Fruit fly (Drosophila melanogaster) whole organism, pupa: Measurements from ENCODE around the gene Mks1.
A peak's percentile ranks its signal among the peaks of the same experiment; 100 is the strongest.

Experiments
- CG10348 ChIP-seq: fragments of 200-800 bp; sonication (Bioruptor generic); IDR thresholded peaks from 2 replicates; pipeline ENCODE4 v1.3.6; 2022; ENCODE audit warnings: missing biosample characterization, missing genetic modification characterization
- CG12605 ChIP-seq: fragments of 200-800 bp; sonication (Bioruptor generic); IDR thresholded peaks from 2 replicates; pipeline ENCODE4 v1.3.6; 2022; ENCODE audit warnings: missing biosample characterization, missing genetic modification characterization
- CG13204 ChIP-seq: fragments of 200-800 bp; sonication (Bioruptor generic); optimal IDR thresholded peaks from 2 replicates; lab custom pipeline; 2018; ENCODE audit warnings: missing biosample characterization, mild to moderate bottlenecking, missing genetic modification characterization, moderate library complexity
- CG14655 ChIP-seq: fragments of 200-800 bp; sonication (Bioruptor generic); optimal IDR thresholded peaks from 3 replicates; lab custom pipeline; 2017; ENCODE audit warnings: mild to moderate bottlenecking, missing biosample characterization, missing genetic modification reagents, missing genetic modification characterization
- CG15710 ChIP-seq: fragments of 200-800 bp; sonication (Bioruptor generic); optimal IDR thresholded peaks from 2 replicates; lab custom pipeline; 2018; ENCODE audit warnings: missing biosample characterization, mild to moderate bottlenecking, missing genetic modification characterization, moderate library complexity
- CG17806 ChIP-seq: fragments of 200-800 bp; sonication (Bioruptor generic); optimal IDR thresholded peaks from 2 replicates; lab custom pipeline; 2018; ENCODE audit warnings: missing biosample characterization, mild to moderate bottlenecking, missing genetic modification characterization, moderate library complexity
- CG32121 ChIP-seq: fragments of 200-800 bp; sonication (Bioruptor generic); IDR thresholded peaks from 2 replicates; pipeline ENCODE4 v1.3.6; 2022; ENCODE audit warnings: missing biosample characterization, missing genetic modification characterization
- CG34367 ChIP-seq: fragments of 200-800 bp; sonication (Bioruptor generic); optimal IDR thresholded peaks from 2 replicates; lab custom pipeline; 2018; ENCODE audit warnings: missing biosample characterization, mild to moderate bottlenecking, missing genetic modification characterization
- CG4496 ChIP-seq: fragments of 200-800 bp; sonication (Bioruptor generic); IDR thresholded peaks from 3 replicates; pipeline ENCODE4 v1.3.6; 2022; ENCODE audit warnings: missing biosample characterization, missing genetic modification characterization
- CG8159 ChIP-seq: fragments of 200-800 bp; sonication (Bioruptor generic); optimal IDR thresholded peaks from 3 replicates; lab custom pipeline; 2018; ENCODE audit warnings: missing biosample characterization, mild to moderate bottlenecking, missing genetic modification characterization, moderate library complexity
- CG8301 ChIP-seq: fragments of 200-800 bp; sonication (Bioruptor generic); optimal IDR thresholded peaks from 2 replicates; lab custom pipeline; 2018; ENCODE audit warnings: missing biosample characterization, mild to moderate bottlenecking, missing genetic modification characterization
- CG9948 ChIP-seq: fragments of 200-800 bp; sonication (Bioruptor generic); optimal IDR thresholded peaks from 2 replicates; lab custom pipeline; 2018; ENCODE audit warnings: missing biosample characterization, mild to moderate bottlenecking, missing genetic modification characterization, moderate library complexity
- D1 ChIP-seq: fragments of 200-800 bp; sonication (Bioruptor generic); optimal IDR thresholded peaks from 2 replicates; lab custom pipeline; 2018; ENCODE audit warnings: missing biosample characterization, mild to moderate bottlenecking, missing genetic modification characterization, moderate library complexity
- EcR ChIP-seq: fragments of 200-800 bp; sonication (Bioruptor generic); optimal IDR thresholded peaks from 3 replicates; lab custom pipeline; 2019; ENCODE audit warnings: missing biosample characterization, missing genetic modification characterization, mild to moderate bottlenecking, moderate library complexity, missing genetic modification reagents
- Ets98B ChIP-seq: fragments of 200-800 bp; sonication (Bioruptor generic); IDR thresholded peaks from 2 replicates; pipeline ENCODE4 v1.3.6; 2022; ENCODE audit warnings: missing biosample characterization, missing genetic modification characterization
- Pif1A ChIP-seq: fragments of 200-800 bp; sonication (Bioruptor generic); optimal IDR thresholded peaks from 3 replicates; lab custom pipeline; 2016; ENCODE audit warnings: missing biosample characterization, missing genetic modification characterization
- Pif1B ChIP-seq: fragments of 200-800 bp; sonication (Bioruptor generic); optimal IDR thresholded peaks from 3 replicates; lab custom pipeline; 2016; ENCODE audit warnings: missing biosample characterization, missing genetic modification characterization
- Snoo ChIP-seq: fragments of 200-800 bp; sonication (Bioruptor generic); optimal IDR thresholded peaks from 3 replicates; lab custom pipeline; 2017; ENCODE audit warnings: missing biosample characterization, mild to moderate bottlenecking, missing genetic modification characterization, inconsistent platforms
- fd96Ca ChIP-seq: fragments of 200-800 bp; sonication (Bioruptor generic); IDR thresholded peaks from 3 replicates; pipeline ENCODE4 v1.3.6; 2022; ENCODE audit warnings: missing biosample characterization, missing genetic modification characterization
- gl ChIP-seq: fragments of 200-800 bp; sonication (Bioruptor generic); optimal IDR thresholded peaks from 2 replicates; lab custom pipeline; 2018; ENCODE audit warnings: missing biosample characterization, mild to moderate bottlenecking, missing genetic modification characterization
- rn ChIP-seq: fragments of 200-800 bp; sonication (Bioruptor generic); IDR thresholded peaks from 2 replicates; pipeline ENCODE4 v1.3.6; 2022; ENCODE audit warnings: missing biosample characterization, missing genetic modification characterization

Mks1 gene

dm6 chrX:12480282-12480681 lies 16.1 kb downstream of the Mks1 start:
- TF ChIP-seq CG8301 (tag; lab: Kevin White, UChicago): no peak
- TF ChIP-seq gl (tag; lab: Kevin White, UChicago): no peak
- TF ChIP-seq Snoo (tag; lab: Kevin White, UChicago): no peak
- TF ChIP-seq CG15710 (tag; lab: Kevin White, UChicago): no peak
- no peak for TF ChIP-seq CG8159 (tag; lab: Kevin White, UChicago)
- no peak for TF ChIP-seq CG32121 (GFP tag; lab: Robert Waterston, UW)
- no peak for TF ChIP-seq CG34367
- no peak for TF ChIP-seq CG9948 (tag; lab: Kevin White, UChicago)
- TF ChIP-seq EcR (GFP tag; lab: Kevin White, UChicago): no peak
- no peak for TF ChIP-seq CG4496 (GFP tag; lab: Robert Waterston, UW)
- no peak for TF ChIP-seq Pif1B (GFP tag; lab: Kevin White, UChicago)
- TF ChIP-seq fd96Ca (GFP tag; lab: Robert Waterston, UW): no peak
- TF ChIP-seq D1 (tag; lab: Kevin White, UChicago): no peak
- TF ChIP-seq CG12605 (GFP tag; lab: Robert Waterston, UW): no peak
- TF ChIP-seq CG17806 (tag; lab: Kevin White, UChicago): no peak
- no peak for TF ChIP-seq CG14655

- no peak for TF ChIP-seq CG10348 (GFP tag; lab: Robert Waterston, UW)
- no peak for TF ChIP-seq Ets98B
- no peak for TF ChIP-seq CG17806 (tag; lab: Kevin White, UChicago)
- TF ChIP-seq EcR (GFP tag; lab: Kevin White, UChicago): no peak
- no peak for TF ChIP-seq CG13204 (GFP tag; lab: Kevin White, UChicago)
- no peak for TF ChIP-seq CG34367
- 0 out of 2 replicates have a peak, but pooled peaks have one; percentile 19 for TF ChIP-seq CG12605 (GFP tag; lab: Robert Waterston, UW)
- TF ChIP-seq fd96Ca (GFP tag; lab: Robert Waterston, UW): no peak
- TF ChIP-seq CG9948 (tag; lab: Kevin White, UChicago): peak; percentile 2
- TF ChIP-seq CG14655: peak; percentile 61
- TF ChIP-seq CG8159 (tag; lab: Kevin White, UChicago): peak; percentile 0
- TF ChIP-seq Pif1B (GFP tag; lab: Kevin White, UChicago): no peak
- no peak for TF ChIP-seq gl (tag; lab: Kevin White, UChicago)
- TF ChIP-seq D1 (tag; lab: Kevin White, UChicago): no peak
- peak; percentile 41; the same call in 1 of the 3 replicates for TF ChIP-seq CG4496 (GFP tag; lab: Robert Waterston, UW)
- peak; percentile 33; the same call in 1 of the 2 replicates for TF ChIP-seq CG32121 (GFP tag; lab: Robert Waterston, UW)
- TF ChIP-seq Snoo (tag; lab: Kevin White, UChicago): no peak
- peak; percentile 32 for TF ChIP-seq CG8301 (tag; lab: Kevin White, UChicago)
- TF ChIP-seq Pif1A (GFP tag; lab: Kevin White, UChicago): no peak
- TF ChIP-seq rn: no peak
- no peak for TF ChIP-seq CG15710 (tag; lab: Kevin White, UChicago)
These were observed 22.4 kb downstream of the Mks1 start for dm6 chrX:12473953-12474468.

dm6 chrX:12472244-12472736 lies 24.1 kb downstream of the Mks1 start:
- peak; percentile 91 for TF ChIP-seq rn
- peak; percentile 83 for TF ChIP-seq CG10348 (GFP tag; lab: Robert Waterston, UW)
- peak; percentile 89 for TF ChIP-seq Pif1B (GFP tag; lab: Kevin White, UChicago)
- peak; percentile 90 for TF ChIP-seq CG9948 (tag; lab: Kevin White, UChicago)
- TF ChIP-seq fd96Ca (GFP tag; lab: Robert Waterston, UW): peak; percentile 91
- peak; percentile 86 for TF ChIP-seq CG17806 (tag; lab: Kevin White, UChicago)
- TF ChIP-seq EcR (GFP tag; lab: Kevin White, UChicago): no peak
- TF ChIP-seq Snoo (tag; lab: Kevin White, UChicago): peak; percentile 92
- TF ChIP-seq CG34367: peak; percentile 85
- TF ChIP-seq CG13204 (GFP tag; lab: Kevin White, UChicago): peak; percentile 68
- peak; percentile 89 for TF ChIP-seq CG15710 (tag; lab: Kevin White, UChicago)
- peak; percentile 94 for TF ChIP-seq CG14655
- TF ChIP-seq CG4496 (GFP tag; lab: Robert Waterston, UW): peak; percentile 98
- TF ChIP-seq Pif1A (GFP tag; lab: Kevin White, UChicago): peak; percentile 90
- peak; percentile 92 for TF ChIP-seq CG8159 (tag; lab: Kevin White, UChicago)
- peak; percentile 98 for TF ChIP-seq CG32121 (GFP tag; lab: Robert Waterston, UW)
- TF ChIP-seq CG8301 (tag; lab: Kevin White, UChicago): peak; percentile 91
- peak; percentile 77 for TF ChIP-seq D1 (tag; lab: Kevin White, UChicago)
- peak; percentile 93 for TF ChIP-seq CG12605 (GFP tag; lab: Robert Waterston, UW)
- TF ChIP-seq gl (tag; lab: Kevin White, UChicago): peak; percentile 76
- TF ChIP-seq Ets98B: peak; percentile 95

dm6 chrX:12471408-12471807 lies 25.0 kb downstream of the Mks1 start:
- TF ChIP-seq fd96Ca (GFP tag; lab: Robert Waterston, UW): peak; percentile 58; the same call in 2 of the 3 replicates
- TF ChIP-seq CG9948 (tag; lab: Kevin White, UChicago): no peak
- TF ChIP-seq Ets98B: peak; percentile 27; the same call in 1 of the 2 replicates
- TF ChIP-seq CG13204 (GFP tag; lab: Kevin White, UChicago): no peak
- no peak for TF ChIP-seq CG8159 (tag; lab: Kevin White, UChicago)
- peak; percentile 27; the same call in 1 of the 2 replicates for TF ChIP-seq CG32121 (GFP tag; lab: Robert Waterston, UW)
- TF ChIP-seq Pif1B (GFP tag; lab: Kevin White, UChicago): no peak
- TF ChIP-seq CG4496 (GFP tag; lab: Robert Waterston, UW): peak; percentile 68; the same call in 2 of the 3 replicates
- TF ChIP-seq CG10348 (GFP tag; lab: Robert Waterston, UW): no peak
- TF ChIP-seq rn: no peak
- TF ChIP-seq CG8301 (tag; lab: Kevin White, UChicago): no peak
- TF ChIP-seq CG12605 (GFP tag; lab: Robert Waterston, UW): peak; percentile 46
- no peak for TF ChIP-seq D1 (tag; lab: Kevin White, UChicago)
